Fruit fly (Drosophila melanogaster): Measurements from ENCODE around the gene Cpr30F.

DNA sequence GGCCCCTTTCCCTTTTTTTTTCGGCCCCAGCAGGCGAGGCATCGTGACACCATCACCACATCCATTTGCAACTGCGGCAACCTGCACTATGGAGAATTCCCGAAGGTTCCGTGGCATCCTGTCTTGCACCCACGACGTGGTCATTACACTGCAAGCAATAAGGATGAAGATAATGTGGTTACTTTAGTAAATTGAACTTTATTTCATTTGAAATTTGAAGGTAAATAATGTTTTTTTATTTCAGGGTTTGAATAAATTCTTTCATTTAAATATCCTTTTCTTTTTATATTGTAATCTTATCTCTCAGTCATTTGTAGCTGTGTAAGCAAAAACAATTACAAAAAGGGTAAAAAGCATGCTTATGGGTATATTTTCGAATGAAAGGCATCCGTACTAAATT lies 48.8 kb upstream of the Cpr30F start:
- no peak for TF ChIP-seq Dfd (GFP tag; optimal IDR thresholded peaks at IDR 0.05)
- no peak for TF ChIP-seq Abd-B (GFP tag; optimal IDR thresholded peaks at IDR 0.05)
- no peak for TF ChIP-seq dmrt93B (GFP tag; optimal IDR thresholded peaks at IDR 0.05)
- no peak for TF ChIP-seq GATAd (GFP tag; optimal IDR thresholded peaks at IDR 0.05)
- no peak for TF ChIP-seq Myc (optimal IDR thresholded peaks at IDR 0.05)
